Fruit fly (Drosophila melanogaster): ENCODE measurements around the gene CG18731.

CG18731 gene

DNA sequence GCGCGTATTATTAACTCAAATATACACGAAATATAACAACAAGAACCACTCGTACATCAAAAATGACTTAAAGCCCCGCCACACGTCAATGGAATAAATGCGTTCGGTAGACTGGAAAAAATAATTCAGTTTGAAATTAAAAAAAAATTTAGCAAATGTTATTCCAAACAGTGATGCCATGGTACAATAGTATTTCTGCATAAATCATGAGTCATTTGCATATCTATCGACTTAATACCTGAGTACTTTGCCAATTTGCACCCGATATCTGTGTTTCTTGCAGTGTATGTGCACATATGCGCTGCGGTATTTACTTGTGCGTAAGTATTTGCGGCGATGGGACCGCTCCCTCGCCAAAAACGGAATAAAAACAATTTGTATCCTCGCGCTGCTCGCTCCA is 38.3 kb downstream of the CG18731 start (continued):
- TF ChIP-seq HLH54F (GFP tag; optimal IDR thresholded peaks at IDR 0.05) (peak; percentile 21), Nf-YC (tag; optimal IDR thresholded peaks at IDR 0.05) (no peak), CG12155 (GFP tag; optimal IDR thresholded peaks at IDR 0.05) (no peak), MESR4 (GFP tag; optimal IDR thresholded peaks at IDR 0.05) (no peak), kay (GFP tag; optimal IDR thresholded peaks at IDR 0.05) (peak; percentile 31), inv (GFP tag; IDR thresholded peaks at IDR 0.05; ENCODE audit: partially characterized antibody) (no peak), CG5953 (GFP tag; IDR thresholded peaks at IDR 0.05) (no peak), Elba2 (GFP tag; optimal IDR thresholded peaks at IDR 0.05) (no peak), slbo (GFP tag; IDR thresholded peaks at IDR 0.05) (peak; percentile 58), ind (GFP tag; optimal IDR thresholded peaks at IDR 0.05) (peak; percentile 51), bowl (GFP tag; IDR thresholded peaks at IDR 0.05) (no peak), sens (GFP tag) (peak; percentile 88), Dad (GFP tag; optimal IDR thresholded peaks at IDR 0.05) (no peak), Xrp1 (GFP tag; IDR thresholded peaks at IDR 0.05) (peak; percentile 60; the same call in 1 of the 2 replicates), CG32767 (GFP tag; IDR thresholded peaks at IDR 0.05) (no peak), CG17385 (GFP tag; optimal IDR thresholded peaks at IDR 0.05) (peak; percentile 9), bsh (GFP tag; optimal IDR thresholded peaks at IDR 0.05) (peak in 1 of 2 experiments; percentile 49), CG17912 (GFP tag; optimal IDR thresholded peaks at IDR 0.05) (no peak), dati (GFP tag; IDR thresholded peaks at IDR 0.05) (no peak), pho (GFP tag; optimal IDR thresholded peaks at IDR 0.05) (no peak), Med (GFP tag) (peak; percentile 78), sqz (GFP tag; optimal IDR thresholded peaks at IDR 0.05) (no peak), Sin3A (optimal IDR thresholded peaks at IDR 0.05) (no peak), esg (GFP tag; conservative IDR thresholded peaks at IDR 0.05) (peak; percentile 45), Ets97D (GFP tag; optimal IDR thresholded peaks at IDR 0.05) (peak; percentile 4), CG15601 (tag; optimal IDR thresholded peaks at IDR 0.05) (no peak), CG10274 (GFP tag; optimal IDR thresholded peaks at IDR 0.05) (no peak), C15 (GFP tag; IDR thresholded peaks at IDR 0.05) (0 out of 3 replicates have a peak, but pooled peaks have one; percentile 40), CG12769 (tag; optimal IDR thresholded peaks at IDR 0.05) (no peak), corto (GFP tag; optimal IDR thresholded peaks at IDR 0.05) (peak; percentile 82), lmd (GFP tag; IDR thresholded peaks at IDR 0.05) (0 out of 2 replicates have a peak, but pooled peaks have one; percentile 27), PHDP (tag; optimal IDR thresholded peaks at IDR 0.05) (peak; percentile 26), CG32772 (GFP tag; IDR thresholded peaks at IDR 0.05) (0 out of 2 replicates have a peak, but pooled peaks have one; percentile 20), sug (tag; optimal IDR thresholded peaks at IDR 0.05) (no peak), zen (tag; optimal IDR thresholded peaks at IDR 0.05) (peak; percentile 20), Xbp1 (GFP tag; optimal IDR thresholded peaks at IDR 0.05) (peak; percentile 57), ato (GFP tag; IDR thresholded peaks at IDR 0.05; ENCODE audit: partially characterized antibody) (no peak), pros (GFP tag; optimal IDR thresholded peaks at IDR 0.05) (no peak), ERR (GFP tag; optimal IDR thresholded peaks at IDR 0.05) (no peak), CG8281 (tag; optimal IDR thresholded peaks at IDR 0.05) (no peak), CG4404 (GFP tag; IDR thresholded peaks at IDR 0.05) (no peak), ap (GFP tag; IDR thresholded peaks at IDR 0.05) (no peak; the same call in 1 of the 2 replicates), Aef1 (GFP tag; IDR thresholded peaks at IDR 0.05) (peak; percentile 25; the same call in 1 of the 3 replicates), CG7928 (GFP tag; optimal IDR thresholded peaks at IDR 0.05) (no peak), nmo (GFP tag; optimal IDR thresholded peaks at IDR 0.05) (peak; percentile 13), otp (GFP tag; IDR thresholded peaks at IDR 0.05) (no peak; the same call in 2 of the 3 replicates), grau (tag; optimal IDR thresholded peaks at IDR 0.05) (peak; percentile 34), CG6689 (GFP tag; IDR thresholded peaks at IDR 0.05) (0 out of 2 replicates have a peak, but pooled peaks have one; percentile 26), CG13424 (tag; optimal IDR thresholded peaks at IDR 0.05) (no peak), CG3838 (GFP tag; optimal IDR thresholded peaks at IDR 0.05) (no peak), dmrt11E (tag; optimal IDR thresholded peaks at IDR 0.05) (peak; percentile 34), fru (optimal IDR thresholded peaks at IDR 0.05) (no peak)

Measured in whole organism, embryonic.